Worm (Caenorhabditis elegans) whole organism, L4/young adult: ENCODE measurements around the gene C35C5.10.

Experiments used
- W03F9.2 ChIP-seq: fragments of 150-350 bp; optimal IDR thresholded peaks from 2 replicates; lab custom pipeline; 2014; ENCODE audit warnings: missing biosample characterization, missing genetic modification characterization
- him-1 ChIP-seq: sonication (generic microtip); optimal IDR thresholded peaks from 2 replicates; lab custom pipeline; 2016; ENCODE audit warnings: missing genotype, missing genetic modification reagents, missing genetic modification characterization, missing compliant biosample characterization

ce11 chrX:11536408-11536807 lies 19.6 kb upstream of the C35C5.10 start, which contains the start of gene C35C5.9:
- TF ChIP-seq W03F9.2 (no peak), him-1 (tag; lab: Kevin White, UChicago) (no peak)
